Fruit fly (Drosophila melanogaster) whole organism, adult: ENCODE results near the gene upd3.

Experiments used
- CG11617 ChIP-seq: fragments of 200-800 bp; sonication (Bioruptor generic); optimal IDR thresholded peaks from 2 replicates; lab custom pipeline; 2017; ENCODE audit warnings: mild to moderate bottlenecking, missing biosample characterization, missing genetic modification reagents, missing genetic modification characterization
- CG12768 ChIP-seq: fragments of 200-800 bp; sonication (Bioruptor generic); optimal IDR thresholded peaks from 2 replicates; lab custom pipeline; 2017; ENCODE audit warnings: missing biosample characterization, missing genetic modification characterization, mild to moderate bottlenecking, moderate library complexity, missing genetic modification reagents
- CG14711 ChIP-seq: fragments of 200-800 bp; sonication (Bioruptor generic); optimal IDR thresholded peaks from 2 replicates; lab custom pipeline; 2018; ENCODE audit warnings: missing biosample characterization, mild to moderate bottlenecking, missing genetic modification characterization, moderate library complexity
- CG1620 ChIP-seq: fragments of 200-800 bp; sonication (Bioruptor generic); optimal IDR thresholded peaks from 2 replicates; lab custom pipeline; 2016; ENCODE audit warnings: missing biosample characterization, missing genetic modification characterization
- CG33017 ChIP-seq: fragments of 200-800 bp; sonication (Bioruptor generic); optimal IDR thresholded peaks from 2 replicates; lab custom pipeline; 2018; ENCODE audit warnings: missing biosample characterization, mild to moderate bottlenecking, missing genetic modification characterization, moderate library complexity
- CG5204 ChIP-seq: fragments of 200-800 bp; sonication (Bioruptor generic); optimal IDR thresholded peaks from 2 replicates; lab custom pipeline; 2016; ENCODE audit warnings: missing biosample characterization, missing genetic modification characterization
- CG7045 ChIP-seq: fragments of 200-800 bp; sonication (Bioruptor generic); optimal IDR thresholded peaks from 2 replicates; lab custom pipeline; 2017; ENCODE audit warnings: missing biosample characterization, mild to moderate bottlenecking, missing genetic modification characterization
- CG7101 ChIP-seq: fragments of 200-800 bp; sonication (Bioruptor generic); optimal IDR thresholded peaks from 2 replicates; lab custom pipeline; 2018; ENCODE audit warnings: missing biosample characterization, mild to moderate bottlenecking, missing genetic modification characterization, moderate library complexity
- Clk ChIP-seq: fragments of 200-800 bp; sonication (Bioruptor generic); optimal IDR thresholded peaks from 2 replicates; lab custom pipeline; 2017; ENCODE audit warnings: missing biosample characterization, missing genetic modification characterization
- Crg-1 ChIP-seq: fragments of 200-800 bp; sonication (Bioruptor generic); optimal IDR thresholded peaks from 2 replicates; lab custom pipeline; 2016; ENCODE audit warnings: missing biosample characterization, missing genetic modification characterization
- Hr96 ChIP-seq: fragments of 200-800 bp; sonication (Bioruptor generic); optimal IDR thresholded peaks from 2 replicates; lab custom pipeline; 2016; ENCODE audit warnings: missing biosample characterization, missing genetic modification characterization
- Mnt ChIP-seq: fragments of 200-800 bp; sonication (Bioruptor generic); optimal IDR thresholded peaks from 2 replicates; lab custom pipeline; 2016; ENCODE audit warnings: missing biosample characterization, mild to moderate bottlenecking, missing genetic modification characterization
- bab1 ChIP-seq: fragments of 200-800 bp; sonication (Bioruptor generic); optimal IDR thresholded peaks from 3 replicates; lab custom pipeline; 2019; ENCODE audit warnings: missing biosample characterization, mild to moderate bottlenecking, missing genetic modification characterization, moderate library complexity
- cic ChIP-seq: fragments of 200-800 bp; sonication (Bioruptor generic); optimal IDR thresholded peaks from 2 replicates; lab custom pipeline; 2017; ENCODE audit warnings: missing biosample characterization, mild to moderate bottlenecking, missing genetic modification characterization, moderate library complexity
- cnc ChIP-seq, 2 experiments: fragments of >200 bp; optimal IDR thresholded peaks; 2 replicates each; lab custom pipeline; 2017
- kay ChIP-seq: fragments of 200-800 bp; sonication (Bioruptor generic); peaks from one replicate; lab custom pipeline; 2016; ENCODE audit warnings: missing biosample characterization, missing genetic modification characterization, borderline replicate concordance
- ovo ChIP-seq: fragments of 200-800 bp; sonication (Bioruptor generic); optimal IDR thresholded peaks from 2 replicates; lab custom pipeline; 2016; ENCODE audit warnings: missing biosample characterization, missing genetic modification characterization
- pad ChIP-seq: fragments of 200-800 bp; sonication (Bioruptor generic); optimal IDR thresholded peaks from 3 replicates; lab custom pipeline; 2017; ENCODE audit warnings: missing biosample characterization, missing genetic modification characterization, mild to moderate bottlenecking, moderate library complexity, missing genetic modification reagents
- tj ChIP-seq: fragments of 200-800 bp; sonication (Bioruptor generic); optimal IDR thresholded peaks from 3 replicates; lab custom pipeline; 2017; ENCODE audit warnings: missing biosample characterization, mild to moderate bottlenecking, missing genetic modification characterization, moderate library complexity
- toe ChIP-seq: fragments of 200-800 bp; sonication (Bioruptor generic); optimal IDR thresholded peaks from 2 replicates; lab custom pipeline; 2016; ENCODE audit warnings: missing biosample characterization, missing genetic modification characterization

The upd3 gene

dm6 chrX:18309241-18309697 lies 32.2 kb downstream of the upd3 start, which contains the start of gene upd1:
Gene upd1 (minus strand): TSS chrX:18309291.
- TF ChIP-seq CG7101 (tag; lab: Kevin White, UChicago) (no peak), pad (no peak), CG1620 (GFP tag; lab: Kevin White, UChicago) (no peak), cnc (optimal IDR thresholded peaks at IDR 0.05; lab: Kevin White, UChicago) (no peak), CG11617 (GFP tag; lab: Kevin White, UChicago) (no peak), Mnt (no peak), CG5204 (GFP tag; lab: Kevin White, UChicago) (no peak), toe (GFP tag; lab: Kevin White, UChicago) (no peak), Clk (GFP tag; lab: Kevin White, UChicago) (no peak), Crg-1 (GFP tag; lab: Kevin White, UChicago) (no peak), CG7045 (GFP tag; lab: Kevin White, UChicago) (no peak), cic (GFP tag; lab: Kevin White, UChicago) (no peak)

dm6 chrX:18310979-18311378 lies 33.9 kb downstream of the upd3 start:
- TF ChIP-seq CG14711 (tag; lab: Kevin White, UChicago) (no peak), CG33017 (no peak), CG12768 (GFP tag; lab: Kevin White, UChicago) (no peak), Crg-1 (GFP tag; lab: Kevin White, UChicago) (no peak), CG5204 (GFP tag; lab: Kevin White, UChicago) (no peak), CG11617 (GFP tag; lab: Kevin White, UChicago) (no peak), Hr96 (GFP tag; lab: Kevin White, UChicago) (no peak), CG1620 (GFP tag; lab: Kevin White, UChicago) (no peak), ovo (GFP tag; lab: Kevin White, UChicago) (no peak)

- no peak for TF ChIP-seq pad
- no peak for TF ChIP-seq CG1620 (GFP tag; lab: Kevin White, UChicago)
- no peak for TF ChIP-seq Mnt
- no peak for TF ChIP-seq CG7045 (GFP tag; lab: Kevin White, UChicago)
These were observed 35.4 kb downstream of the upd3 start for dm6 chrX:18312445-18312911.

dm6 chrX:18315835-18316234 lies 38.8 kb downstream of the upd3 start:
- no peak for TF ChIP-seq Mnt
- no peak for TF ChIP-seq CG7101 (tag; lab: Kevin White, UChicago)
- no peak for TF ChIP-seq toe (GFP tag; lab: Kevin White, UChicago)
- no peak for TF ChIP-seq Hr96 (GFP tag; lab: Kevin White, UChicago)
- no peak for TF ChIP-seq CG33017
- no peak for TF ChIP-seq CG7045 (GFP tag; lab: Kevin White, UChicago)
- no peak for TF ChIP-seq ovo (GFP tag; lab: Kevin White, UChicago)
- no peak for TF ChIP-seq pad
- TF ChIP-seq cnc (optimal IDR thresholded peaks at IDR 0.05; lab: Kevin White, UChicago), result no peak
- no peak for TF ChIP-seq cic (GFP tag; lab: Kevin White, UChicago)
- TF ChIP-seq CG5204 (GFP tag; lab: Kevin White, UChicago), result no peak
- TF ChIP-seq tj (GFP tag; lab: Kevin White, UChicago), result no peak
- TF ChIP-seq Crg-1 (GFP tag; lab: Kevin White, UChicago), result no peak
- no peak for TF ChIP-seq Clk (GFP tag; lab: Kevin White, UChicago)
- no peak for TF ChIP-seq CG14711 (tag; lab: Kevin White, UChicago)
- no peak for TF ChIP-seq kay (GFP tag; lab: Kevin White, UChicago)
- no peak for TF ChIP-seq CG11617 (GFP tag; lab: Kevin White, UChicago)

- no peak for TF ChIP-seq Hr96 (GFP tag; lab: Kevin White, UChicago)
- TF ChIP-seq cnc (optimal IDR thresholded peaks at IDR 0.05; lab: Kevin White, UChicago), result no peak
- peak; percentile 19 for TF ChIP-seq toe (GFP tag; lab: Kevin White, UChicago)
- TF ChIP-seq bab1 (GFP tag; lab: Kevin White, UChicago), result peak; percentile 28
- peak; percentile 26 for TF ChIP-seq CG1620 (GFP tag; lab: Kevin White, UChicago)
- no peak for TF ChIP-seq Crg-1 (GFP tag; lab: Kevin White, UChicago)
- TF ChIP-seq CG7101 (tag; lab: Kevin White, UChicago), result peak; percentile 27
- TF ChIP-seq CG14711 (tag; lab: Kevin White, UChicago), result no peak
- no peak for TF ChIP-seq CG7045 (GFP tag; lab: Kevin White, UChicago)
- no peak for TF ChIP-seq CG12768 (GFP tag; lab: Kevin White, UChicago)
- TF ChIP-seq ovo (GFP tag; lab: Kevin White, UChicago), result no peak
- no peak for TF ChIP-seq cic (GFP tag; lab: Kevin White, UChicago)
- TF ChIP-seq kay (GFP tag; lab: Kevin White, UChicago), result peak; percentile 49
- peak; percentile 80 for TF ChIP-seq tj (GFP tag; lab: Kevin White, UChicago)
These were observed 43.0 kb downstream of the upd3 start for dm6 chrX:18319912-18320520.

dm6 chrX:18320825-18321224 lies 43.8 kb downstream of the upd3 start, which contains the start of gene CG6023:
Gene CG6023 (minus strand): TSS chrX:18321193.
- no peak for TF ChIP-seq cic (GFP tag; lab: Kevin White, UChicago)
- peak; percentile 12 for TF ChIP-seq Mnt
- peak; percentile 33 for TF ChIP-seq ovo (GFP tag; lab: Kevin White, UChicago)
- TF ChIP-seq CG7101 (tag; lab: Kevin White, UChicago), result no peak
- TF ChIP-seq CG1620 (GFP tag; lab: Kevin White, UChicago), result no peak
- no peak for TF ChIP-seq cnc (optimal IDR thresholded peaks at IDR 0.05; lab: Kevin White, UChicago)
- TF ChIP-seq CG33017, result no peak
